Worm (Caenorhabditis elegans) whole organism, L1 larva: ENCODE measurements around the gene F45E1.2.
A peak's percentile ranks its signal among the peaks of the same experiment; 100 is the strongest.

Source experiments
- Y116A8C.19 ChIP-seq: sonication (generic microtip); optimal IDR thresholded peaks from 2 replicates; lab custom pipeline; 2016; ENCODE audit warnings: missing compliant biosample characterization, missing genetic modification characterization, borderline replicate concordance
- aha-1 ChIP-seq: fragments of 150-350 bp; optimal IDR thresholded peaks from 2 replicates; lab custom pipeline; 2014; ENCODE audit warnings: missing biosample characterization, missing genetic modification characterization
- alr-1 ChIP-seq: fragments of 200-800 bp; sonication (Bioruptor generic); optimal IDR thresholded peaks from 2 replicates; lab custom pipeline; 2018; ENCODE audit warnings: borderline replicate concordance, mild to moderate bottlenecking, missing genetic modification characterization, missing compliant biosample characterization
- aly-2 ChIP-seq: fragments of 150-350 bp; optimal IDR thresholded peaks from 2 replicates; lab custom pipeline; 2014; ENCODE audit warnings: missing biosample characterization, missing genetic modification characterization
- ceh-63 ChIP-seq: fragments of 200-800 bp; sonication (Bioruptor generic); optimal IDR thresholded peaks from 2 replicates; lab custom pipeline; 2018; ENCODE audit warnings: mild to moderate bottlenecking, missing genetic modification characterization, missing compliant biosample characterization
- ceh-8 ChIP-seq: fragments of 200-800 bp; sonication (Bioruptor generic); optimal IDR thresholded peaks from 2 replicates; lab custom pipeline; 2018; ENCODE audit warnings: mild to moderate bottlenecking, missing genetic modification characterization, moderate library complexity, missing compliant biosample characterization
- ceh-82 ChIP-seq, 3 experiments: fragments of 150-350 bp in 1 of 3; sonication (generic microtip) in 2 of 3; optimal IDR thresholded peaks; 2 replicates each; lab custom pipeline; 2014 to 2017; ENCODE audit warnings: missing biosample characterization in 3 of 3, missing genetic modification characterization in 3 of 3
- ceh-88 ChIP-seq: fragments of 200-800 bp; sonication (Bioruptor generic); IDR thresholded peaks from 2 replicates; pipeline ENCODE4 v1.3.6; 2022; ENCODE audit warnings: missing genetic modification characterization, missing compliant biosample characterization
- dpl-1 ChIP-seq, 3 experiments: fragments of 150-350 bp in 2 of 3; sonication (generic microtip) in 1 of 3; optimal IDR thresholded peaks; 2 replicates each; lab custom pipeline; 2014 to 2017; ENCODE audit warnings: missing biosample characterization in 3 of 3, missing genetic modification characterization in 3 of 3, missing genetic modification reagents in 3 of 3
- efl-1 ChIP-seq, 4 experiments: fragments of 150-350 bp; optimal IDR thresholded peaks in 3 of 4; peaks in 1 of 4; 1 replicate in 1 of 4; 2 replicates in 3 of 4; lab custom pipeline; 2014; ENCODE audit warnings: missing biosample characterization in 2 of 4, missing genetic modification characterization in 2 of 4, missing genetic modification reagents in 2 of 4
- efl-3 ChIP-seq: fragments of 200-800 bp; sonication (Bioruptor generic); optimal IDR thresholded peaks from 2 replicates; lab custom pipeline; 2018; ENCODE audit warnings: mild to moderate bottlenecking, missing genetic modification characterization, missing compliant biosample characterization
- egl-27 ChIP-seq, 2 experiments: fragments of 150-350 bp in 1 of 2; sonication (generic microtip); optimal IDR thresholded peaks; 3 replicates each; lab custom pipeline; 2017 to 2018; ENCODE audit warnings: missing biosample characterization in 2 of 2, missing genetic modification characterization in 2 of 2, missing genetic modification reagents in 2 of 2
- elt-2 ChIP-seq: sonication (generic microtip); optimal IDR thresholded peaks from 2 replicates; lab custom pipeline; 2016; ENCODE audit warnings: missing genetic modification characterization, mild to moderate bottlenecking, inconsistent platforms, missing compliant biosample characterization, missing genetic modification reagents
- ets-5 ChIP-seq: fragments of 200-800 bp; sonication (Bioruptor generic); IDR thresholded peaks from 2 replicates; pipeline ENCODE4 v1.3.6; 2022; ENCODE audit warnings: missing genetic modification characterization, missing compliant biosample characterization
- fkh-10 ChIP-seq: sonication (generic microtip); optimal IDR thresholded peaks from 2 replicates; lab custom pipeline; 2017; ENCODE audit warnings: missing biosample characterization, missing genetic modification reagents, missing genetic modification characterization
- grh-1 ChIP-seq: fragments of 200-800 bp; sonication (Bioruptor generic); IDR thresholded peaks from 2 replicates; pipeline ENCODE4 v1.3.6; 2022; ENCODE audit warnings: missing genetic modification reagents, missing genetic modification characterization, missing compliant biosample characterization
- hlh-4 ChIP-seq: sonication (generic microtip); optimal IDR thresholded peaks from 2 replicates; lab custom pipeline; 2016; ENCODE audit warnings: mild to moderate bottlenecking, missing genetic modification characterization, missing compliant biosample characterization
- irx-1 ChIP-seq: sonication (generic microtip); optimal IDR thresholded peaks from 2 replicates; lab custom pipeline; 2016; ENCODE audit warnings: missing genetic modification characterization, missing compliant biosample characterization
- isw-1 ChIP-seq: fragments of 200-800 bp; sonication (Bioruptor generic); IDR thresholded peaks from 2 replicates; pipeline ENCODE4 v1.3.6; 2022; ENCODE audit warnings: missing genetic modification characterization, missing compliant biosample characterization
- jun-1 ChIP-seq: fragments of 150-350 bp; optimal IDR thresholded peaks from 2 replicates; lab custom pipeline; 2014; ENCODE audit warnings: missing biosample characterization, missing genetic modification reagents, missing genetic modification characterization
- lin-13 ChIP-seq: fragments of 150-350 bp; optimal IDR thresholded peaks from 2 replicates; lab custom pipeline; 2014; ENCODE audit warnings: missing biosample characterization, missing genetic modification reagents, missing genetic modification characterization
- lin-15B ChIP-seq: fragments of 150-350 bp; sonication (generic microtip); optimal IDR thresholded peaks from 3 replicates; lab custom pipeline; 2014; ENCODE audit warnings: missing biosample characterization, missing genetic modification characterization
- lin-35 ChIP-seq, 2 experiments: fragments of 150-350 bp; optimal IDR thresholded peaks; 2 replicates each; lab custom pipeline; 2014; ENCODE audit warnings: missing biosample characterization in 2 of 2, missing genetic modification characterization in 2 of 2, missing genetic modification reagents in 2 of 2
- lin-39 ChIP-seq: fragments of 150-350 bp; optimal IDR thresholded peaks from 2 replicates; lab custom pipeline; 2014; ENCODE audit warnings: missing biosample characterization, missing genetic modification reagents, missing genetic modification characterization
- lir-3 ChIP-seq: sonication (generic microtip); optimal IDR thresholded peaks from 2 replicates; lab custom pipeline; 2016; ENCODE audit warnings: mild to moderate bottlenecking, missing genetic modification characterization, moderate library complexity, missing compliant biosample characterization; ENCODE audit not compliant: poor library complexity
- mab-9 ChIP-seq: fragments of 200-800 bp; sonication (Bioruptor generic); IDR thresholded peaks from 2 replicates; pipeline ENCODE4 v1.3.6; 2022; ENCODE audit warnings: missing genetic modification reagents, missing genetic modification characterization, missing compliant biosample characterization
- mdl-1 ChIP-seq, 2 experiments: fragments of 150-350 bp; optimal IDR thresholded peaks; 2 replicates each; lab custom pipeline; 2014 to 2017; ENCODE audit warnings: missing biosample characterization in 2 of 2, missing genetic modification characterization in 2 of 2, inconsistent platforms in 1 of 2
- mef-2 ChIP-seq: fragments of 150-350 bp; optimal IDR thresholded peaks from 2 replicates; lab custom pipeline; 2014; ENCODE audit warnings: missing biosample characterization, missing genetic modification characterization
- nhr-19 ChIP-seq: fragments of 200-800 bp; sonication (Bioruptor generic); conservative IDR thresholded peaks from 2 replicates; pipeline ENCODE4 v1.3.6; 2022; ENCODE audit warnings: missing genetic modification characterization, missing compliant biosample characterization
- nhr-20 ChIP-seq: sonication (generic microtip); optimal IDR thresholded peaks from 2 replicates; lab custom pipeline; 2016; ENCODE audit warnings: mild to moderate bottlenecking, missing genetic modification characterization, missing compliant biosample characterization
- nhr-237 ChIP-seq: fragments of 150-350 bp; optimal IDR thresholded peaks from 2 replicates; lab custom pipeline; 2014; ENCODE audit warnings: missing biosample characterization, missing genetic modification characterization
- nhr-28 ChIP-seq: fragments of 150-350 bp; optimal IDR thresholded peaks from 2 replicates; lab custom pipeline; 2014; ENCODE audit warnings: missing biosample characterization, missing genetic modification characterization
- nhr-47 ChIP-seq: sonication (generic microtip); optimal IDR thresholded peaks from 2 replicates; lab custom pipeline; 2016; ENCODE audit warnings: mild to moderate bottlenecking, missing genetic modification characterization, moderate library complexity, missing compliant biosample characterization
- nhr-71 ChIP-seq: sonication (generic microtip); optimal IDR thresholded peaks from 2 replicates; lab custom pipeline; 2016; ENCODE audit warnings: mild to moderate bottlenecking, missing genetic modification characterization, moderate library complexity, missing compliant biosample characterization
- nhr-77 ChIP-seq: fragments of 150-350 bp; optimal IDR thresholded peaks from 2 replicates; lab custom pipeline; 2014; ENCODE audit warnings: missing biosample characterization, missing genetic modification characterization
- nhr-85 ChIP-seq: sonication (generic microtip); peaks from one replicate; lab custom pipeline; 2016; ENCODE audit warnings: missing genetic modification characterization, inconsistent platforms, missing compliant biosample characterization
- nhr-90 ChIP-seq: sonication (generic microtip); optimal IDR thresholded peaks from 2 replicates; lab custom pipeline; 2016; ENCODE audit warnings: mild to moderate bottlenecking, missing genetic modification characterization, missing compliant biosample characterization; ENCODE audit not compliant: poor library complexity
- pax-3 ChIP-seq: fragments of 200-800 bp; sonication (Bioruptor generic); optimal IDR thresholded peaks from 2 replicates; lab custom pipeline; 2018; ENCODE audit warnings: mild to moderate bottlenecking, missing genetic modification characterization, moderate library complexity, missing compliant biosample characterization
- pqm-1 ChIP-seq: sonication (generic microtip); optimal IDR thresholded peaks from 3 replicates; lab custom pipeline; 2017; ENCODE audit warnings: missing biosample characterization, missing genetic modification characterization
- rnt-1 ChIP-seq: sonication (generic microtip); optimal IDR thresholded peaks from 2 replicates; lab custom pipeline; 2016; ENCODE audit warnings: mild to moderate bottlenecking, missing genetic modification characterization, moderate library complexity, missing compliant biosample characterization
- snpc-4 ChIP-seq: fragments of 150-350 bp; optimal IDR thresholded peaks from 2 replicates; lab custom pipeline; 2014; ENCODE audit warnings: missing biosample characterization, missing genetic modification characterization
- sox-4 ChIP-seq: sonication (generic microtip); optimal IDR thresholded peaks from 2 replicates; lab custom pipeline; 2016; ENCODE audit warnings: missing genetic modification characterization, missing compliant biosample characterization
- swsn-7 ChIP-seq: sonication (generic microtip); optimal IDR thresholded peaks from 2 replicates; lab custom pipeline; 2016; ENCODE audit warnings: missing genetic modification characterization, missing compliant biosample characterization
- unc-130 ChIP-seq: fragments of 150-350 bp; optimal IDR thresholded peaks from 2 replicates; lab custom pipeline; 2017; ENCODE audit warnings: missing biosample characterization, missing genetic modification characterization, inconsistent platforms
- unc-86 ChIP-seq: sonication (generic microtip); optimal IDR thresholded peaks from 2 replicates; lab custom pipeline; 2016; ENCODE audit warnings: missing genetic modification characterization, missing compliant biosample characterization
- vab-15 ChIP-seq: sonication (generic microtip); optimal IDR thresholded peaks from 2 replicates; lab custom pipeline; 2017; ENCODE audit warnings: missing genotype, mild to moderate bottlenecking, missing genetic modification characterization, missing compliant biosample characterization
- xbp-1 ChIP-seq: sonication (generic microtip); optimal IDR thresholded peaks from 2 replicates; lab custom pipeline; 2016; ENCODE audit warnings: missing genetic modification characterization, missing compliant biosample characterization
- zag-1 ChIP-seq: fragments of 150-350 bp; optimal IDR thresholded peaks from 2 replicates; lab custom pipeline; 2014; ENCODE audit warnings: missing biosample characterization, missing genetic modification characterization
- zip-4 ChIP-seq: fragments of 200-800 bp; sonication (Bioruptor generic); optimal IDR thresholded peaks from 2 replicates; lab custom pipeline; 2018; ENCODE audit warnings: mild to moderate bottlenecking, missing genetic modification characterization, moderate library complexity, missing compliant biosample characterization

The F45E1.2 gene

DNA sequence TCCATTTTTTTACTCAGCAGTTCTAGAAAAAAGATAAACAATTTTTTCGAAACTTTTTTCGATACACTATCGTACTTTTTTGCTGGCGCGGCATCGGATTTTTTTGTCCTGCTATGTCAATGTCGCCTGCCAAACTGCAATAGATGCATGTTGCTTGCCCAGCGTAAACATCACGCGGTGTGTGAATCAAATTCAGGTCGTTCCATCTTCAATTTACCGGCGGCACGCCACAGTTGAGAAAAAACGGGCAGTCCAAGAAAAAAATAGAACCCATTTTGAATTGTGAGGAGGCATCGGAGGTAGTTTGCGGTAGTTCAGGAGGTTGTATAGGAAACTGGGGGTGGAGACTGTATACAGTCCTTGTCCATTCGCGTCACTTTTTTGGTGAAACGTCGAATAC is 14.9 kb downstream of the F45E1.2 start (continued):
- TF ChIP-seq lin-39 = no peak
- no peak for TF ChIP-seq mab-9 (GFP tag; lab: Robert Waterston, UW)
- TF ChIP-seq elt-2 (tag; lab: Kevin White, UChicago) = no peak
- no peak for TF ChIP-seq pax-3 (tag; lab: Kevin White, UChicago)
- TF ChIP-seq lin-15B (tag; lab: Kevin White, UChicago) = no peak
- TF ChIP-seq irx-1 (tag; lab: Kevin White, UChicago) = no peak
- no peak for TF ChIP-seq ets-5 (GFP tag; lab: Robert Waterston, UW)
- peak; percentile 65 for TF ChIP-seq nhr-71 (tag; lab: Kevin White, UChicago)
- TF ChIP-seq ceh-8 (GFP tag; lab: Kevin White, UChicago) = no peak
- TF ChIP-seq xbp-1 (tag; lab: Kevin White, UChicago) = no peak
- no peak for TF ChIP-seq Y116A8C.19 (tag; lab: Kevin White, UChicago)
- peak in 1 of 3 experiments; percentile 16 for TF ChIP-seq dpl-1 (GFP tag; optimal IDR thresholded peaks at IDR 0.05; lab: Kevin White, UChicago)
- peak; percentile 44 for TF ChIP-seq rnt-1
- peak; percentile 73 for TF ChIP-seq nhr-85 (tag; lab: Kevin White, UChicago)
- TF ChIP-seq nhr-47 (tag; lab: Kevin White, UChicago) = peak; percentile 9
- peak in 1 of 2 experiments; percentile 62 for TF ChIP-seq lin-35 (GFP tag; optimal IDR thresholded peaks at IDR 0.05; lab: Kevin White, UChicago)
- no peak for TF ChIP-seq nhr-77 (tag; lab: Kevin White, UChicago)
- TF ChIP-seq efl-3 (GFP tag; lab: Kevin White, UChicago) = no peak
- TF ChIP-seq fkh-10 (GFP tag; lab: Kevin White, UChicago) = no peak
- TF ChIP-seq sox-4 = no peak
- no peak for TF ChIP-seq alr-1 (tag; lab: Kevin White, UChicago)
- no peak for TF ChIP-seq nhr-237 (tag; lab: Kevin White, UChicago)
- no peak for TF ChIP-seq ceh-63 (GFP tag; lab: Kevin White, UChicago)
- TF ChIP-seq pqm-1 (tag; lab: Kevin White, UChicago) = no peak
- no peak for TF ChIP-seq efl-1 (optimal IDR thresholded peaks at IDR 0.05; lab: Kevin White, UChicago)
- TF ChIP-seq efl-1 (GFP tag; optimal IDR thresholded peaks at IDR 0.05 in 1 of 2; lab: Kevin White, UChicago) = peak in 1 of 2 experiments; percentile 55
- no peak for TF ChIP-seq unc-86 (tag; lab: Kevin White, UChicago)
- no peak for TF ChIP-seq jun-1 (tag; lab: Kevin White, UChicago)
- no peak for TF ChIP-seq zag-1 (tag; lab: Kevin White, UChicago)
- TF ChIP-seq ceh-82 (tag; optimal IDR thresholded peaks at IDR 0.05; lab: Kevin White, UChicago) = no peak
- peak; percentile 22; the same call in 1 of the 2 replicates for TF ChIP-seq nhr-19 (GFP tag; lab: Robert Waterston, UW)
- TF ChIP-seq vab-15 (tag; lab: Kevin White, UChicago) = no peak
- TF ChIP-seq lin-13 (GFP tag; lab: Kevin White, UChicago) = no peak
- TF ChIP-seq unc-130 = peak; percentile 43
- TF ChIP-seq nhr-28 (tag; lab: Kevin White, UChicago) = no peak
- no peak for TF ChIP-seq aha-1 (tag; lab: Kevin White, UChicago)
- no peak for TF ChIP-seq isw-1
- no peak for TF ChIP-seq aly-2 (tag; lab: Kevin White, UChicago)
- TF ChIP-seq mdl-1 (tag; optimal IDR thresholded peaks at IDR 0.05; lab: Kevin White, UChicago) = peak in 1 of 2 experiments; percentile 74
- no peak for TF ChIP-seq lir-3
- TF ChIP-seq egl-27 (tag; optimal IDR thresholded peaks at IDR 0.05; lab: Kevin White, UChicago) = no peak

DNA sequence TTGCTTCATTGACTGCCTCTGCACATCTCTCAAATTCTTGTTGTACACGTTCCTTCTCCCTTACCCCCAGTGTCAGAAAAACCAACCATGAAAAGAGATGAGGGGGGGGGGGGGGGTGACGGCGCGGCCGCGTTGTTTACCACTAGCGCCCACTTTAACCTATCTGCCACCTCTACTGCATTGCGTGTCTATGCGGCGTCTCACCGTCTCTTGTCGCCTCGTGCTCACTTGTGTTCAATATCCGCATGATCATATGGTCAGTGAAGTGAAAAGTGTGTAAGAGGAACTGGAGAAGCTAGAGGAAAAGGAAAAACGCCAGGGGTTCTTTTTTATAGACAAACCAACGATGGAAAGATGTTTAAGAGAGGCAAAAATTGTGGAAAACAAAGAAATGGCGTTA is 16.1 kb downstream of the F45E1.2 start:
- TF ChIP-seq mdl-1 (tag; optimal IDR thresholded peaks at IDR 0.05; lab: Kevin White, UChicago) = peak; percentile 40 to 97
- peak; percentile 87 for TF ChIP-seq swsn-7
- peak; percentile 58 for TF ChIP-seq ceh-88 (GFP tag; lab: Robert Waterston, UW)
- peak; percentile 43 for TF ChIP-seq zip-4 (GFP tag; lab: Kevin White, UChicago)
- peak; percentile 38 for TF ChIP-seq lir-3
- TF ChIP-seq efl-3 (GFP tag; lab: Kevin White, UChicago) = no peak
- TF ChIP-seq xbp-1 (tag; lab: Kevin White, UChicago) = peak; percentile 73
- peak; percentile 93 for TF ChIP-seq nhr-20 (tag; lab: Kevin White, UChicago)
- TF ChIP-seq snpc-4 (tag; lab: Kevin White, UChicago) = peak; percentile 11
- peak; percentile 72 for TF ChIP-seq nhr-90 (tag; lab: Kevin White, UChicago)
- peak; percentile 30 for TF ChIP-seq ceh-8 (GFP tag; lab: Kevin White, UChicago)
- peak; percentile 31; the same call in 1 of the 2 replicates for TF ChIP-seq isw-1
- peak in 1 of 2 experiments; percentile 22 for TF ChIP-seq egl-27 (tag; optimal IDR thresholded peaks at IDR 0.05; lab: Kevin White, UChicago)
- peak; percentile 47 for TF ChIP-seq ceh-63 (GFP tag; lab: Kevin White, UChicago)
- TF ChIP-seq grh-1 (GFP tag; lab: Robert Waterston, UW) = 0 out of 2 replicates have a peak, but pooled peaks have one; percentile 37
- peak; percentile 96 for TF ChIP-seq unc-130
- TF ChIP-seq mab-9 (GFP tag; lab: Robert Waterston, UW) = peak; percentile 63
- peak; percentile 94 for TF ChIP-seq nhr-85 (tag; lab: Kevin White, UChicago)
- TF ChIP-seq hlh-4 = no peak
- peak; percentile 73 for TF ChIP-seq vab-15 (tag; lab: Kevin White, UChicago)
- peak; percentile 58 for TF ChIP-seq mef-2 (tag; lab: Kevin White, UChicago)
- peak; percentile 31 for TF ChIP-seq aha-1 (tag; lab: Kevin White, UChicago)
